2 fruit fly cellular contexts compared by ENCODE assay signal in genomic region chrX:469235-469634, dm6.
TF ChIP-seq lines count a peak whose summit lies in the region.

Gene Cyp4g1, minus strand, starts transcription at chrX:469335.

- TF ChIP-seq CTCF in whole organism, embryonic (GFP tag; optimal IDR thresholded peaks at IDR 0.05; lab: Kevin White, UChicago): no peak

TF ChIP-seq in whole organism, adult, 20 proteins besides CTCF, POLR2A, EP300 and RAD21:
- TF ChIP-seq CG12768 (GFP tag; optimal IDR thresholded peaks at IDR 0.05; lab: Kevin White, UChicago) (peak; percentile 36), bab1 (GFP tag; optimal IDR thresholded peaks at IDR 0.05; lab: Kevin White, UChicago) (no peak), Hr96 (GFP tag; optimal IDR thresholded peaks at IDR 0.05; lab: Kevin White, UChicago) (no peak), Crg-1 (GFP tag; optimal IDR thresholded peaks at IDR 0.05; lab: Kevin White, UChicago) (no peak), toe (GFP tag; optimal IDR thresholded peaks at IDR 0.05; lab: Kevin White, UChicago) (no peak), Clk (GFP tag; optimal IDR thresholded peaks at IDR 0.05; lab: Kevin White, UChicago) (no peak), Mnt (GFP tag; optimal IDR thresholded peaks at IDR 0.05; lab: Kevin White, UChicago) (no peak), CG33017 (tag; optimal IDR thresholded peaks at IDR 0.05; lab: Kevin White, UChicago) (no peak)

TF ChIP-seq in whole organism, embryonic, 481 proteins besides CTCF, POLR2A, EP300 and RAD21:
- TF ChIP-seq Med (GFP tag; lab: Kevin White, UChicago) (peak; percentile 25), Drgx (GFP tag; IDR thresholded peaks at IDR 0.05; lab: Robert Waterston, UW) (no peak), CG1647 (GFP tag; optimal IDR thresholded peaks at IDR 0.05; lab: Kevin White, UChicago) (no peak), gsb-n (tag; optimal IDR thresholded peaks at IDR 0.05; lab: Kevin White, UChicago) (no peak), hbn (GFP tag; IDR thresholded peaks at IDR 0.05; lab: Robert Waterston, UW; ENCODE audit: partially characterized antibody) (no peak), dmrt11E (tag; optimal IDR thresholded peaks at IDR 0.05; lab: Kevin White, UChicago) (no peak), Pdp1 (GFP tag; optimal IDR thresholded peaks at IDR 0.05; lab: Kevin White, UChicago) (no peak)
TF ChIP-seq in whole organism, embryonic: peak in this region for 1.
